Fruit fly (Drosophila melanogaster): ENCODE measurements around the gene Cox11.

Cox11 gene

DNA sequence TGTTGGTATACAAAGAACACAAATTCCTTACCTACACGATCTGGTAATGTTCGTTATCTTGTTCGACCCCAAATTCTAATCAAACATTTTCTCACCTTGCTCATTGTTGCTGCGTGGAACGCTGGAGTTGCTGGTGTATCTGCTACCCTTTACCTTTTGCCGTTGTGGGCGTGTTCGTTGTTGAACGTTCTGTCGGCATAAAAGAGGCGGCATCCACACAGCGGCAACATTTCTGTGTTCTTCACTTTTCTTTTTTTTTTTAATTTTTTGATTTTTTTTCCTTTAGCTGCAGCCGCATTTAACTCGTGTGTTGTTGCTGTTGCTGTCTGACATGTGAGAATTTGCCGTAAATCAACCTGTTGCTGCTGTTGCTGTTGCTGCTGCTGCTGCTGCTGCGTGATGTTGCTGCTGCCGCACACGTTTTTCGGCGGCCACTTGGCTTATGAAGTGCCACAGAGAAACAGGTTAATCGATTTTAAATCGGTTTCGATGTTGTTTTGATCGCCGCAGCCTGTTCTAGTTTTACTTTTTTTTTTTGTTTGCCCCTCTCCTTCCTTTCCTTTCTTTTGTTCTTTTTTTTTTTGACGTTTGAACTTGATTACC, 36.9 kb upstream of the Cox11 start (continued):
- TF ChIP-seq CG17568 (GFP tag; optimal IDR thresholded peaks at IDR 0.05), result no peak
- no peak for TF ChIP-seq CG7556 (GFP tag; optimal IDR thresholded peaks at IDR 0.05)
- 0 out of 2 replicates have a peak, but pooled peaks have one; percentile 24 for TF ChIP-seq Ptx1 (GFP tag; IDR thresholded peaks at IDR 0.05)
- TF ChIP-seq CG6854 (GFP tag; optimal IDR thresholded peaks at IDR 0.05), result no peak
- TF ChIP-seq dm (GFP tag; optimal IDR thresholded peaks at IDR 0.05), result no peak
- TF ChIP-seq zen (tag; optimal IDR thresholded peaks at IDR 0.05), result no peak
- no peak for TF ChIP-seq Nf-YB (GFP tag; optimal IDR thresholded peaks at IDR 0.05)
- TF ChIP-seq Hr39 (optimal IDR thresholded peaks at IDR 0.05), result peak; percentile 40
- peak; percentile 46; the same call in 1 of the 2 replicates for TF ChIP-seq ara (GFP tag; IDR thresholded peaks at IDR 0.05)
- no peak for TF ChIP-seq BtbVII (GFP tag; optimal IDR thresholded peaks at IDR 0.05)
- peak; percentile 21; the same call in 1 of the 3 replicates for TF ChIP-seq CG7963 (GFP tag; IDR thresholded peaks at IDR 0.05; ENCODE audit: partially characterized antibody)
- no peak for TF ChIP-seq CG17802 (tag; optimal IDR thresholded peaks at IDR 0.05)
- TF ChIP-seq mld (GFP tag; IDR thresholded peaks at IDR 0.05; ENCODE audit: partially characterized antibody), result no peak
- TF ChIP-seq dmrt11E (tag; optimal IDR thresholded peaks at IDR 0.05), result no peak
- TF ChIP-seq CG32772 (GFP tag; IDR thresholded peaks at IDR 0.05), result peak; percentile 78
- peak; percentile 33; the same call in 1 of the 2 replicates for TF ChIP-seq CG14441 (GFP tag; IDR thresholded peaks at IDR 0.05)
- no peak for TF ChIP-seq Eip74EF (GFP tag; optimal IDR thresholded peaks at IDR 0.05)
- TF ChIP-seq ab (GFP tag; optimal IDR thresholded peaks at IDR 0.05), result no peak
- no peak for TF ChIP-seq repo (GFP tag; optimal IDR thresholded peaks at IDR 0.05)

DNA sequence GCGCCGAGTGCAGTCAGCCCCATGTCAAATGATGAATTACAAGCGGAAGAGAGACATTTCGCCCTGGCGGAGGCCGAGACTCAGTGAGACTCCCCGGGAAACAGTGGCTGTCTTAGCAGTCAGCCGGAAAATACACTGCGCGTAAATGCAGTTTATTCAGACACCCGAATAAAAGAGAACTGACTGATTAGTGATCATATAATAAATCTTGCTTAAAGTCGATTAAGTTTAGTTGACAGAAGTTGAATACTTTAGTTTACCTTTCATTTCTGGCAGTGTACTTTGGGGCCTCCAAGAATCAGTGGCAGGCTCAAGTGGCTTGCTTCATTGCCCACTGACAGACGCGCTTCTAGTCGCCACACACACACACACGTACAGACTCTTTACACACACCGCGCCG, 35.5 kb upstream of the Cox11 start:
- TF ChIP-seq Chrac-16 (GFP tag; optimal IDR thresholded peaks at IDR 0.05) (peak; percentile 31), CG7963 (GFP tag; IDR thresholded peaks at IDR 0.05; ENCODE audit: partially characterized antibody) (no peak), YL-1 (GFP tag; optimal IDR thresholded peaks at IDR 0.05) (no peak), CG6791 (GFP tag; IDR thresholded peaks at IDR 0.05; ENCODE audit: partially characterized antibody) (no peak), CG13624 (GFP tag; optimal IDR thresholded peaks at IDR 0.05) (no peak), az2 (GFP tag; optimal IDR thresholded peaks at IDR 0.05) (peak; percentile 15), CG18619 (GFP tag; optimal IDR thresholded peaks at IDR 0.05) (no peak), danr (GFP tag; IDR thresholded peaks at IDR 0.05) (no peak), CG2678 (tag; optimal IDR thresholded peaks at IDR 0.05) (no peak), CG31365 (tag; optimal IDR thresholded peaks at IDR 0.05) (no peak), CG16815 (GFP tag; optimal IDR thresholded peaks at IDR 0.05) (peak; percentile 3), rib (GFP tag; IDR thresholded peaks at IDR 0.05) (no peak), ttk (GFP tag; IDR thresholded peaks at IDR 0.05) (0 out of 2 replicates have a peak, but pooled peaks have one; percentile 18), run (tag; optimal IDR thresholded peaks at IDR 0.05) (no peak), grn (GFP tag; optimal IDR thresholded peaks at IDR 0.05) (no peak), Ets97D (GFP tag; optimal IDR thresholded peaks at IDR 0.05) (no peak), CG34376 (GFP tag; optimal IDR thresholded peaks at IDR 0.05) (no peak), CG33213 (GFP tag; optimal IDR thresholded peaks at IDR 0.05) (no peak), CG3726 (GFP tag; IDR thresholded peaks at IDR 0.05) (no peak), croc (GFP tag; conservative IDR thresholded peaks at IDR 0.05) (no peak), CG10462 (GFP tag; optimal IDR thresholded peaks at IDR 0.05) (no peak), Ada2b (GFP tag; IDR thresholded peaks at IDR 0.05) (no peak), Blimp-1 (GFP tag; optimal IDR thresholded peaks at IDR 0.05) (peak; percentile 11), Asciz (GFP tag; optimal IDR thresholded peaks at IDR 0.05) (no peak), CG3281 (GFP tag; optimal IDR thresholded peaks at IDR 0.05) (no peak), eve (GFP tag; optimal IDR thresholded peaks at IDR 0.05) (no peak), Lim3 (GFP tag; IDR thresholded peaks at IDR 0.05) (no peak), NC2α (GFP tag; optimal IDR thresholded peaks at IDR 0.05) (no peak), CG17385 (GFP tag; optimal IDR thresholded peaks at IDR 0.05) (no peak), Ravus (GFP tag; IDR thresholded peaks at IDR 0.05) (no peak), D19A (tag; optimal IDR thresholded peaks at IDR 0.05) (no peak), Oli (tag; optimal IDR thresholded peaks at IDR 0.05) (no peak), CG3847 (GFP tag; IDR thresholded peaks at IDR 0.05) (no peak)

Data from whole organism, embryonic.